Worm (Caenorhabditis elegans): ENCODE measurements around the gene mrpl-2.

Gene mrpl-2

DNA sequence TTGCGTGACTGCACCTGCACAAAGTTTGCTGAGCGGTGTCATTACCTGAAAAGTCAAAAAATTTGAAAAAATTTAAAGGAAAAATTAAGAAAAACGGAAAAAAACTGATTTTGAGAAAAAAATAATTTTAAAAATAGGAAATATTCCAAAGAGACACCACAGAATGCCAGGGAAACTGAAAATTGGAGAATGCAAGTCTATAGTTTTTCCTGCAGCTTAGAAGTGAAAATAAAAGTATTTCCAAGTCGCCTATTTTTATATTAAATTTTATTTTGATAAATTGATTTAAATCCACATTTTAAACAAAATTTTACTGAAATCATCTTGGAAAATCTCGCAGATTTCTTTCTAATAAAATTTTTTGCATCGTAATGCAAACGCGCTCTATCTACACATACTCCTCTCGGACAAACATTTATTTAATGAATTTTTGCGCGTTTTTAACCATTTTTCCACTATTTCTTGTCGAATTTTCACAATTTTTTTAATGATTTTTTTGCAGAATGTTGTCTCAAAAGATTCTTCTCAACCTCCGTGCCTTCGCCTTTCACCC is 23.6 kb downstream of the mrpl-2 start, which contains the start of the genes F56B3.11 and ech-5:
Gene F56B3.11 (minus strand): TSS at position 51 of the 553 bp plus-strand sequence.
Gene ech-5 (plus strand): TSS at position 503 of the 553 bp plus-strand sequence.
- no peak for TF ChIP-seq pha-4 (tag; optimal IDR thresholded peaks at IDR 0.05)
- TF ChIP-seq ceh-34 (tag; optimal IDR thresholded peaks at IDR 0.05): peak; percentile 75
- TF ChIP-seq ceh-24 (tag; optimal IDR thresholded peaks at IDR 0.05): peak; percentile 23
- TF ChIP-seq dmd-4 (tag; optimal IDR thresholded peaks at IDR 0.05; ENCODE audit: borderline replicate concordance): no peak
- TF ChIP-seq C08G9.2 (tag; optimal IDR thresholded peaks at IDR 0.05): peak; percentile 85
- TF ChIP-seq ztf-16 (tag; optimal IDR thresholded peaks at IDR 0.05): peak; percentile 60
- TF ChIP-seq pha-2 (tag; optimal IDR thresholded peaks at IDR 0.05): peak; percentile 72
- TF ChIP-seq ttx-3 (tag; optimal IDR thresholded peaks at IDR 0.05): peak; percentile 78
- TF ChIP-seq unc-86 (tag; optimal IDR thresholded peaks at IDR 0.05): peak; percentile 63
- peak; percentile 93 for TF ChIP-seq ceh-14 (tag; optimal IDR thresholded peaks at IDR 0.05)
- TF ChIP-seq ahr-1 (tag; optimal IDR thresholded peaks at IDR 0.05): peak; percentile 85
- TF ChIP-seq F13H6.1 (tag; optimal IDR thresholded peaks at IDR 0.05): peak; percentile 68
- no peak for TF ChIP-seq elt-4 (tag; optimal IDR thresholded peaks at IDR 0.05)
- peak; percentile 94 for TF ChIP-seq hlh-8 (tag; optimal IDR thresholded peaks at IDR 0.05)
- peak; percentile 93 for TF ChIP-seq tbx-2 (tag; optimal IDR thresholded peaks at IDR 0.05)
- TF ChIP-seq sox-2 (GFP tag; IDR thresholded peaks at IDR 0.05): no peak
- TF ChIP-seq che-1 (tag; optimal IDR thresholded peaks at IDR 0.05): peak; percentile 23
- TF ChIP-seq ceh-45 (GFP tag; IDR thresholded peaks at IDR 0.05): no peak
- no peak for TF ChIP-seq pros-1 (tag; optimal IDR thresholded peaks at IDR 0.05)
- peak; percentile 36 for TF ChIP-seq npax-4 (tag; optimal IDR thresholded peaks at IDR 0.05)
- TF ChIP-seq mec-3 (tag; optimal IDR thresholded peaks at IDR 0.05; ENCODE audit: borderline replicate concordance): peak; percentile 59
- peak; percentile 93 for TF ChIP-seq ref-2 (tag; optimal IDR thresholded peaks at IDR 0.05)
- TF ChIP-seq K09A11.1 (tag; optimal IDR thresholded peaks at IDR 0.05; ENCODE audit: insufficient read depth): no peak
- peak; percentile 93 for TF ChIP-seq fax-1 (tag; optimal IDR thresholded peaks at IDR 0.05)
- TF ChIP-seq sox-4 (tag; optimal IDR thresholded peaks at IDR 0.05): no peak
- no peak for TF ChIP-seq fkh-10 (GFP tag; optimal IDR thresholded peaks at IDR 0.05)
- peak; percentile 22 for TF ChIP-seq pag-3 (tag; optimal IDR thresholded peaks at IDR 0.05; ENCODE audit: borderline replicate concordance)
- peak; percentile 0 for TF ChIP-seq gmeb-2 (tag; optimal IDR thresholded peaks at IDR 0.05)
- no peak for TF ChIP-seq Y22D7AL.16 (tag; optimal IDR thresholded peaks at IDR 0.05)
- peak; percentile 96 for TF ChIP-seq zip-5 (tag; optimal IDR thresholded peaks at IDR 0.05)
- peak; percentile 49 for TF ChIP-seq C38D4.7 (GFP tag; optimal IDR thresholded peaks at IDR 0.05)
- no peak for TF ChIP-seq pat-9 (tag; optimal IDR thresholded peaks at IDR 0.05)
- no peak for TF ChIP-seq lin-11 (tag; optimal IDR thresholded peaks at IDR 0.05)
- TF ChIP-seq ets-4 (tag; optimal IDR thresholded peaks at IDR 0.05): peak; percentile 86
- peak; percentile 78 for TF ChIP-seq ceh-19 (GFP tag; optimal IDR thresholded peaks at IDR 0.05)
- TF ChIP-seq T23F11.4 (GFP tag; optimal IDR thresholded peaks at IDR 0.05): no peak
- TF ChIP-seq rnt-1 (tag; optimal IDR thresholded peaks at IDR 0.05): peak; percentile 83
- peak; percentile 87 for TF ChIP-seq unc-42 (tag; optimal IDR thresholded peaks at IDR 0.05)
- no peak for TF ChIP-seq nhr-11 (tag; optimal IDR thresholded peaks at IDR 0.05)
- TF ChIP-seq pqm-1 (tag; optimal IDR thresholded peaks at IDR 0.05): peak; percentile 76
- TF ChIP-seq ama-1 (optimal IDR thresholded peaks at IDR 0.05): no peak
- peak; percentile 88 for TF ChIP-seq ceh-2 (tag; optimal IDR thresholded peaks at IDR 0.05)
- TF ChIP-seq ceh-22 (tag; optimal IDR thresholded peaks at IDR 0.05): no peak
- peak; percentile 13 for TF ChIP-seq ceh-18 (tag; optimal IDR thresholded peaks at IDR 0.05)
- TF ChIP-seq ceh-31 (tag; optimal IDR thresholded peaks at IDR 0.05): peak; percentile 94
- no peak for TF ChIP-seq ceh-9 (tag; optimal IDR thresholded peaks at IDR 0.05)
- peak; percentile 91 for TF ChIP-seq elt-2 (tag; optimal IDR thresholded peaks at IDR 0.05)
- TF ChIP-seq odd-2 (tag; optimal IDR thresholded peaks at IDR 0.05): no peak
- peak; percentile 86 for TF ChIP-seq lim-6 (tag; optimal IDR thresholded peaks at IDR 0.05)
- TF ChIP-seq madf-2 (tag; optimal IDR thresholded peaks at IDR 0.05): no peak
- peak; percentile 7 for TF ChIP-seq nfya-1 (tag; optimal IDR thresholded peaks at IDR 0.05)
- peak; percentile 78 for TF ChIP-seq tbx-7 (tag; optimal IDR thresholded peaks at IDR 0.05)
- no peak for TF ChIP-seq sdc-2 (tag; optimal IDR thresholded peaks at IDR 0.05)
